Fruit fly (Drosophila melanogaster): ENCODE results near the gene alphaTub84B.
A peak's percentile ranks its signal among the peaks of the same experiment; 100 is the strongest.

The alphaTub84B gene

DNA sequence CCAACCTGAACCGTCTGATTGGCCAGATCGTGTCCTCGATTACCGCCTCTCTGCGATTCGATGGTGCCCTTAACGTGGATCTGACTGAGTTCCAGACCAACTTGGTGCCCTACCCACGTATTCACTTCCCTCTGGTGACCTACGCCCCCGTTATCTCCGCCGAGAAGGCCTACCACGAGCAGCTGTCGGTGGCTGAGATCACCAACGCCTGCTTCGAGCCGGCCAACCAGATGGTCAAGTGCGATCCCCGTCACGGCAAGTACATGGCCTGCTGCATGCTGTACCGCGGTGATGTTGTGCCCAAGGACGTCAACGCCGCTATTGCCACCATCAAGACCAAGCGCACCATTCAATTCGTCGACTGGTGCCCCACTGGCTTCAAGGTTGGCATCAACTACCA is 1.5 kb downstream of the alphaTub84B start:
- no peak for TF ChIP-seq CG12768 (GFP tag; optimal IDR thresholded peaks at IDR 0.05)
- no peak for TF ChIP-seq cnc (optimal IDR thresholded peaks at IDR 0.05)
- TF ChIP-seq CG14711 (tag; optimal IDR thresholded peaks at IDR 0.05), result no peak
- no peak for TF ChIP-seq kay (GFP tag; ENCODE audit: borderline replicate concordance)

DNA sequence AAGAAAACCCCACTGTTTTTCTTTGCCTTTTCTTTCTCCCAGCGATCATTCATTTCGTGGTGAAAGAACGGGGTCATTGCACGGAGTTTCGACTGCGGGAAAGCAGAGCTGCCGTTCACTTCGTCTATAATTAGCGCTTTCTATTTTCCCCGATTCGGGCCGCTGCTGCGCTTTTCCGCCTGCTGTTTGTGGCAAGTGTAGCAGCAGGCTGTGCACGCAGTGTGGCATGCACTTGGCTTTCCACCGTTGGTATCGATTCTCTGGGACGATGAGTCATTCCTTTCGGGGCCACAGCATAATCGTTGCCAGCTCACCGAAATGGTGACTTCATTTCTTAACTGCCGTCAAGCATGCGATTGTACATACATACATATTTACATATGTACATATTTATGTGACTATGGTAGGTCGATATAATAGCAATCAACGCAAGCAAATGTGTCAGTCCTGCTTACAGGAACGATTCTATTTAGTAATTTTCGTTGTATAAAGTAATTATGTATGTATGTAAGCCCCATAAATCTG is 2.5 kb downstream of the alphaTub84B start:
- TF ChIP-seq ovo (GFP tag; optimal IDR thresholded peaks at IDR 0.05), result peak; percentile 3
- no peak for TF ChIP-seq bab1 (GFP tag; optimal IDR thresholded peaks at IDR 0.05)

DNA sequence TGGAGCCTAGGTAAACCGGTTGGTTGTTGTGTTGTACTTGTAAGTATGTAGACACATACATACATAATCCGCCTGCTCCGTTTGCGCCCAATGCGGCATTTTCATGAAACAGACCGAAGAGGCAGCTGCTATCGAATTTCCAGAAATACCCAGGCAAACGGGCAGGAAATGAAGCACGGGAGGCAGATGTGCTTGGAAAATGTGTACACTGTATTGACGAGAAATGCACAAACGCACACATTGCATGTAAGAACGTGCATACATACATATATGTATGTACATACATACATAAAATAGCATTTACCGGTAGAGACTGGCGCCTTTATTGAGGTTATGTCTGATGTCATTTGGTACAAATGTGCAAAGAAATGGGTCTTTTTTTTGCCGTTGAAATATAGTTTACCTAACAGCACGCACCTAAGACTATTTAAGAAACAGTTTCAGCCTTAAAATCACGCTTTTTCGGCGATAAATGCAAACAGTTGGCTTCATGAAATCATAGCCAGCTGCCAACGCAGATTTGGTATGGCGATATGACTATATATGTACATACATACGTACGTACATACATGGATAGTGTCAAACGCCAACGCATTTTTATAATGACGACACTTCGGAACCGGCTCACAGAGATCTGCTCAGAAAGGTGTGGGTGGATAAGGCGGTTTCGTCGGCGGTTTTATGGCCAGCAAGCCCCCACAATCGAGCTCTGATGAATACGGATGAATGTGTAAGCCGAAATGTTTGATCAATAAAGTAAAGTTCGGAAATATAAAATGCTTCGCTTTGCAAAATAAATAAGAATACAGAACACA is 3.3 kb downstream of the alphaTub84B start:
- TF ChIP-seq CG33017 (tag; optimal IDR thresholded peaks at IDR 0.05), result no peak
- TF ChIP-seq kay (GFP tag; ENCODE audit: borderline replicate concordance), result peak; percentile 92

DNA sequence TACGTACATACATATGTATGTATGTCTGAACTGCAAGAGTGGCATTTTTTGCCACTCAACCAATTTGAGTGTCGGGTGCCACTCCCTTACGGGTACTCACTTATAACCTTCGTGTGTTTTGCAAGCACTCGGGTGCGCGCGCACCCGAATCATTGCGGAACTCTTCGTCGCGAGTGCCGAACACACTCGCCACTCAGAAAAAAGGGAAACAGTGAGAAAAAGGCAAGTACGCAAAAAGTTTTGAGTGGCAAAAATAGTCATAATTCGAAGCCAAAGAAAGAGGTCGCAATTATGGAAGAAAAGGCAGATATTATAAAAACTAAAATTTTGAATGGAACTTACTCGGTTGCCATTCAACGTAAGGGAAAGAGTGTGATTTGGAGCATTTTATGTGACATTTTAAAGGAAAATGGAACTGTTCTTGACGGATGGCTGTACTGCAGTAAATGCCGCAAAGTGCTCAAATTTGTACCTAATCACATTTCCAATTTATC is 4.0 kb downstream of the alphaTub84B start:
- TF ChIP-seq pad (GFP tag; optimal IDR thresholded peaks at IDR 0.05) (no peak), kay (GFP tag; ENCODE audit: borderline replicate concordance) (no peak), cic (GFP tag; optimal IDR thresholded peaks at IDR 0.05) (peak; percentile 21), CG14711 (tag; optimal IDR thresholded peaks at IDR 0.05) (no peak), Mnt (GFP tag; optimal IDR thresholded peaks at IDR 0.05) (peak; percentile 20), tj (GFP tag; optimal IDR thresholded peaks at IDR 0.05) (peak; percentile 97)

DNA sequence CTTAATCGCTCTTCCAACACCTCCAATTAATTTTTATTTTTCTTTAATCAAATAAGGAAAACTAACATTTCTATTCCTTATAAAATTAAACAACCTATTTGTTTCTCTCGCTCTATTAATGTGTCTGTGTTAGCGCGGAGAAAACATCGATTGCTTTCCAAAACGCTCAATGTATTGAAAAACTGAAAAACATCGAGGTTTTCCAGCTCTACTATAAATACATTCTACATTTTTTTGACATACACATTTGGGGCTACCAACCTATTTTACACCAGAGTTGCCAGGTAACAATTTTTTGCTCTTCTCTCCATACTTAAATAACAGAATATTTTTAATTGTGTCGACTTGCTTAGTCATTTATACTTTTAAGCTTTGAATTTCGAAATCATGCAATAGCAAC is 5.5 kb downstream of the alphaTub84B start:
- TF ChIP-seq Clk (GFP tag; optimal IDR thresholded peaks at IDR 0.05), result no peak
- TF ChIP-seq Crg-1 (GFP tag; optimal IDR thresholded peaks at IDR 0.05), result no peak
- no peak for TF ChIP-seq ovo (GFP tag; optimal IDR thresholded peaks at IDR 0.05)
- TF ChIP-seq CG11617 (GFP tag; optimal IDR thresholded peaks at IDR 0.05), result no peak
- TF ChIP-seq kay (GFP tag; ENCODE audit: borderline replicate concordance), result peak; percentile 71
- peak; percentile 80 for TF ChIP-seq CG14711 (tag; optimal IDR thresholded peaks at IDR 0.05)
- TF ChIP-seq tj (GFP tag; optimal IDR thresholded peaks at IDR 0.05), result no peak
- TF ChIP-seq bab1 (GFP tag; optimal IDR thresholded peaks at IDR 0.05), result no peak
- no peak for TF ChIP-seq CG5204 (GFP tag; optimal IDR thresholded peaks at IDR 0.05)
- no peak for TF ChIP-seq Hr96 (GFP tag; optimal IDR thresholded peaks at IDR 0.05)

DNA sequence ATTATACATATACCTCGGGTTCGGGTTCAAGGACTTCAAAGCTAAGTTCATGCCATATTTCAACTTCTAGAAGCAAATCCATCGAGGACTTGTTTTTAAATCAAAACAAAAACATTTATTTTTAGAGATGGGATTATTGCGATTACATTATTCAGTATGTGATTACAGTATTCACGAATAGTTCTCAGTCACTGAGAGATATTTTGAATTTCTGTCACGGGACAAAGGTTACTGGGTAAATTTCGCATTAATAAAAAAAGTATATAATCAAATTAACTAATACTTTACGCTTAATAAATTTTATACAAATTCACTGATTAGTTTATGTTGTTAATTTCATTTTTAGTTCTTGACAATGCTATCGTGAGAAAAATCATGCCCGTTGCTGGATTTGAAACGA is 7.2 kb downstream of the alphaTub84B start:
- TF ChIP-seq CG14711 (tag; optimal IDR thresholded peaks at IDR 0.05), result peak; percentile 35
- TF ChIP-seq CG1620 (GFP tag; optimal IDR thresholded peaks at IDR 0.05), result no peak
- TF ChIP-seq CG7101 (tag; optimal IDR thresholded peaks at IDR 0.05), result peak; percentile 32
- peak; percentile 12 for TF ChIP-seq CG12768 (GFP tag; optimal IDR thresholded peaks at IDR 0.05)
- TF ChIP-seq CG11617 (GFP tag; optimal IDR thresholded peaks at IDR 0.05), result peak; percentile 30
- TF ChIP-seq toe (GFP tag; optimal IDR thresholded peaks at IDR 0.05), result no peak

DNA sequence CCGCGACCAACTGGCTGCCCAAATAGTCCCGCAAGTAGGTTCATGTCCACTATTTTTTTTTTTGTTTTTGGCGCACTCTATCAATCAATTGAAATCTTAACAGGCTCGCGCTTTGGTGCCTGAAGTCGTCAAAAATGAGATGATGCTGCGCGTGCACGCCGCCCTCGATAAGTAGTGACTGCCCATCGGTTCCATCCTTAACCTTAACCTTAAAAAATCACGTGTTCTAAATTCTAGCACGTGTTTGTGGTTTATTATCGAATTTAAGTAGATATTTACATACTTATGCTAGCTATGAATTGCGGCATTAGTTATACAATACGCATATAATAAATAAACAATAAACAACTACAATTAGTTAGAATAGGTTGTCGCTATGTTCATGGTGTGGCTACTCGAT is 8.0 kb downstream of the alphaTub84B start:
- TF ChIP-seq pad (GFP tag; optimal IDR thresholded peaks at IDR 0.05) (no peak), Hr96 (GFP tag; optimal IDR thresholded peaks at IDR 0.05) (no peak), CG33017 (tag; optimal IDR thresholded peaks at IDR 0.05) (no peak), CG14711 (tag; optimal IDR thresholded peaks at IDR 0.05) (no peak), bab1 (GFP tag; optimal IDR thresholded peaks at IDR 0.05) (no peak), ovo (GFP tag; optimal IDR thresholded peaks at IDR 0.05) (no peak), CG12768 (GFP tag; optimal IDR thresholded peaks at IDR 0.05) (no peak), CG7101 (tag; optimal IDR thresholded peaks at IDR 0.05) (no peak), CG1620 (GFP tag; optimal IDR thresholded peaks at IDR 0.05) (no peak), cnc (optimal IDR thresholded peaks at IDR 0.05) (no peak), Crg-1 (GFP tag; optimal IDR thresholded peaks at IDR 0.05) (no peak), CG5204 (GFP tag; optimal IDR thresholded peaks at IDR 0.05) (no peak), cic (GFP tag; optimal IDR thresholded peaks at IDR 0.05) (no peak), CG11617 (GFP tag; optimal IDR thresholded peaks at IDR 0.05) (no peak), Clk (GFP tag; optimal IDR thresholded peaks at IDR 0.05) (no peak), CG7045 (GFP tag; optimal IDR thresholded peaks at IDR 0.05) (no peak), toe (GFP tag; optimal IDR thresholded peaks at IDR 0.05) (no peak), tj (GFP tag; optimal IDR thresholded peaks at IDR 0.05) (no peak), Mnt (GFP tag; optimal IDR thresholded peaks at IDR 0.05) (no peak), kay (GFP tag; ENCODE audit: borderline replicate concordance) (no peak)
